Worm (Caenorhabditis elegans) whole organism, young adult: Measurements from ENCODE around the gene msrp-3.

Experiments
- K11D2.4 ChIP-seq: fragments of 200-800 bp; sonication (Bioruptor generic); IDR thresholded peaks from 2 replicates; pipeline ENCODE4 v1.3.6; 2022; ENCODE audit warnings: missing genetic modification reagents, missing genetic modification characterization, missing compliant biosample characterization
- ama-1 ChIP-seq, 3 experiments: fragments of 150-350 bp in 1 of 3; sonication (generic microtip) in 2 of 3; optimal IDR thresholded peaks; 2 replicates each; lab custom pipeline; 2014 to 2018; ENCODE audit warnings: missing biosample characterization in 2 of 3, missing genetic modification characterization in 2 of 3, missing genetic modification reagents in 2 of 3
- bed-2 ChIP-seq: fragments of 200-800 bp; sonication (Bioruptor generic); IDR thresholded peaks from 2 replicates; pipeline ENCODE4 v1.3.6; 2022; ENCODE audit warnings: missing genetic modification reagents, missing genetic modification characterization, missing compliant biosample characterization
- him-1 ChIP-seq: sonication (generic microtip); optimal IDR thresholded peaks from 2 replicates; lab custom pipeline; 2016; ENCODE audit warnings: missing genotype, missing genetic modification reagents, missing genetic modification characterization, missing compliant biosample characterization
- lsl-1 ChIP-seq: fragments of 200-800 bp; sonication (Bioruptor generic); optimal IDR thresholded peaks from 2 replicates; lab custom pipeline; 2018; ENCODE audit warnings: mild to moderate bottlenecking, missing genetic modification characterization, moderate library complexity, missing compliant biosample characterization
- madf-10 ChIP-seq: sonication (generic microtip); optimal IDR thresholded peaks from 2 replicates; lab custom pipeline; 2016; ENCODE audit warnings: mild to moderate bottlenecking, missing genetic modification characterization, missing compliant biosample characterization
- tbx-9 ChIP-seq: sonication (generic microtip); optimal IDR thresholded peaks from 2 replicates; lab custom pipeline; 2016; ENCODE audit warnings: borderline replicate concordance, missing genetic modification characterization, inconsistent platforms, missing compliant biosample characterization
- unc-62 ChIP-seq: fragments of 150-350 bp; optimal IDR thresholded peaks from 2 replicates; lab custom pipeline; 2014; ENCODE audit warnings: missing biosample characterization, missing genetic modification reagents, missing genetic modification characterization
- xnd-1 ChIP-seq: sonication (generic microtip); optimal IDR thresholded peaks from 2 replicates; lab custom pipeline; 2016; ENCODE audit warnings: missing genotype, missing genetic modification reagents, missing genetic modification characterization, missing compliant biosample characterization
- ztf-22 ChIP-seq: fragments of 200-800 bp; sonication (Bioruptor generic); optimal IDR thresholded peaks from 2 replicates; lab custom pipeline; 2018; ENCODE audit warnings: mild to moderate bottlenecking, missing genetic modification characterization, moderate library complexity, missing compliant biosample characterization

DNA sequence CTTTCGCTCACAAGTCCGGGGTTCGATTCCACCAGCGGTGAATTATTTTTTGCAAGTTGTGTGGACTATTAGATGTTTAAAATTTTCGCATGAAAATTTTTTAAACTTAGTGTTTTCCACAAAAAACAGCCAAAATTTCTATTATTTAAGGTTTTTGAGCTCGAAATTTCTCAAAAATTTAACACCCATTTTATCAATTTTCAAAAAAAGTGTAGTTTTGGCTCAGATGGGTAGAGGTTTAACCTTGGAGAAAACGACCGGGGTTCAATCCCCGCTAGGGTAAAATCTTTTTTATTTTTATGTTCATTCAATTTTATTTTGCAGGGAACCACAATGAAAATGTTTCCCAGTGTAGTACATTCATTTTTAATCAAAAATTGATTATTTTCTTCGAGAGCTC lies 45.4 kb downstream of the msrp-3 start:
- no peak for TF ChIP-seq ama-1 (optimal IDR thresholded peaks at IDR 0.05; lab: Kevin White, UChicago)
- no peak for TF ChIP-seq ama-1 (GFP tag; optimal IDR thresholded peaks at IDR 0.05; lab: Kevin White, UChicago)
- TF ChIP-seq madf-10 (tag; lab: Kevin White, UChicago) = no peak
- TF ChIP-seq ztf-22 (GFP tag; lab: Kevin White, UChicago) = no peak
- no peak for TF ChIP-seq K11D2.4
- TF ChIP-seq tbx-9 (tag; lab: Kevin White, UChicago) = no peak
- no peak for TF ChIP-seq him-1
- no peak for TF ChIP-seq xnd-1 (tag; lab: Kevin White, UChicago)
- no peak for TF ChIP-seq bed-2
- no peak for TF ChIP-seq unc-62 (GFP tag; lab: Kevin White, UChicago)
- no peak for TF ChIP-seq lsl-1 (GFP tag; lab: Kevin White, UChicago)
